Fruit fly (Drosophila melanogaster): Measurements from ENCODE around the gene CG6179.

DNA sequence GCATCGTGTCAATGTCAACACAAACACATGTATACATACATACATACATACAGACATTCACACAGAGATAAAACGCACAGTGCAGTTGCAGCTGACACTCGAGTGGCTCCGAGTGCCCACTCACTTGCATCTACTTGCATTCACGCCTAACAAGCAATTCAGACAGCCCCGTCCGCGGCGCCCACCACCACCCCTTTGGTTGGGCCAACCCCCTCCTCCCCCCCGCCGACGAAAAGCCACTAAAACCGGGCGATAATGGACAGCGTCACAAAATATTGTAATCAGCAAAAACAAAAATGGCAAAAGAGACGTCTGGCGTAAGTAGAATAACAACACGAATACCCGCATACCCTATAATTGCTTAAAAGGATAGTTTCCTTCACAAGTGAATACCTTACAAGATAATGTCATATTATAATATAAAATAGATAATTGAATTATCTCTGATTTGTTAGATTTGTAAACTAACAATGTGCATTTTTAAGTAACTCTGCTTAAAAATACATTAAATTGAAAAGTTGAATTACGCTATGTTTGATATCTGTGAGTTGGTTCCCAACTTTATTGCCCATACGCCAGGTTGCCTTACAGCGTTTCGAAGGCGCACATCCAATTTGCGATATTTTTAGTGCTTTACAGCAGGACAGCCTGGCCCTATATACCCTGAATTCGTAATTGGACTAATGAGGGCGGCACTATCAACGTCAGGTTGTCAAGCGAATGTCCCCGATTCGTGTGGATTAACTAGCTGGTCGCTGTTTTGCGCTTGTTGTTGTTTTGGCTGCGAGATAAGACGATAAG, 26.9 kb downstream of the CG6179 start:
- TF ChIP-seq CG17568 (GFP tag; optimal IDR thresholded peaks at IDR 0.05): no peak
- TF ChIP-seq Camta (GFP tag; optimal IDR thresholded peaks at IDR 0.05): no peak
- no peak for TF ChIP-seq sob (GFP tag; IDR thresholded peaks at IDR 0.05)
- no peak for TF ChIP-seq Adf1 (GFP tag; IDR thresholded peaks at IDR 0.05)
- TF ChIP-seq D19B (GFP tag; optimal IDR thresholded peaks at IDR 0.05): peak; percentile 93
- TF ChIP-seq pan (optimal IDR thresholded peaks at IDR 0.05): no peak
- TF ChIP-seq pan (GFP tag; optimal IDR thresholded peaks at IDR 0.05 in 1 of 2, IDR thresholded peaks at IDR 0.05 in 1 of 2): no peak
- TF ChIP-seq sug (tag; optimal IDR thresholded peaks at IDR 0.05): peak; percentile 41
